Fruit fly (Drosophila melanogaster) whole organism: ENCODE measurements around the gene CG17637.
A peak's percentile ranks its signal among the peaks of the same experiment; 100 is the strongest.

ENCODE experiments used
- CG8478 ChIP-seq: fragments of >200 bp; optimal IDR thresholded peaks from 2 replicates; lab custom pipeline; 2018; ENCODE audit warnings: inconsistent platforms
- Dll ChIP-seq: fragments of >200 bp; optimal IDR thresholded peaks from 2 replicates; lab custom pipeline; 2017
- EcR ChIP-seq, 2 experiments: fragments of >200 bp; optimal IDR thresholded peaks; 2 replicates each; lab custom pipeline; 2017; ENCODE audit warnings: missing biosample characterization in 2 of 2, missing genetic modification characterization in 2 of 2, missing genetic modification reagents in 2 of 2
- pan ChIP-seq: fragments of >200 bp; optimal IDR thresholded peaks from 2 replicates; lab custom pipeline; 2017
- psq ChIP-seq: fragments of >200 bp; optimal IDR thresholded peaks from 2 replicates; lab custom pipeline; 2017
- usp ChIP-seq: fragments of >200 bp; optimal IDR thresholded peaks from 2 replicates; lab custom pipeline; 2017; ENCODE audit warnings: missing biosample characterization, missing genetic modification characterization, mixed read lengths

Gene CG17637

DNA sequence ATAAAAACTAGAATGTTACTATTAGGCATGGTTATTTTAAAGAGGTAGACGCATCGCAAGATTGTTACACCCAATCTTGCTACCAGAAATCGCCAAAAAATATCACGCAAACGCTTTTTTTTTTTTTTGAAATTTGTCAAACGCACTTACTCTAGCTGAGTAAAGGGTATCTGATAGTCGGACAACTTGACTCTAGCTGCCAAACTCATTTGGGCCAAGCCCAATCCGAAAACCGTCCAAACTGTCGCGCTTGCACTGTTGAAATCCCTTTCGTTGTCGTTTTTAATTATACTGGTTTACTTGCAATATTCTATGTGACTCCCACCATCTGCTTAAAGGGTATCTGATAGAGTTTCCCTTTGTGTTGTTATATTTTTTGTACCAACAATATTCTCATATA lies 730 bp upstream of the CG17637 start:
- TF ChIP-seq psq (lab: Kevin White, UChicago) (no peak), EcR (GFP tag; optimal IDR thresholded peaks at IDR 0.05; lab: Kevin White, UChicago) (no peak), usp (no peak), Dll (lab: Kevin White, UChicago) (no peak), CG8478 (lab: Kevin White, UChicago) (no peak), pan (no peak)

- TF ChIP-seq Dll (lab: Kevin White, UChicago): no peak
- no peak for TF ChIP-seq CG8478 (lab: Kevin White, UChicago)
- no peak for TF ChIP-seq EcR (GFP tag; optimal IDR thresholded peaks at IDR 0.05; lab: Kevin White, UChicago)
- TF ChIP-seq psq (lab: Kevin White, UChicago): no peak
These were observed 1.7 kb downstream of the CG17637 start, which contains the start of gene CG5078 for dm6 chr3L:20505732-20506131. Gene CG5078 (plus strand): TSS chr3L:20506032.

DNA sequence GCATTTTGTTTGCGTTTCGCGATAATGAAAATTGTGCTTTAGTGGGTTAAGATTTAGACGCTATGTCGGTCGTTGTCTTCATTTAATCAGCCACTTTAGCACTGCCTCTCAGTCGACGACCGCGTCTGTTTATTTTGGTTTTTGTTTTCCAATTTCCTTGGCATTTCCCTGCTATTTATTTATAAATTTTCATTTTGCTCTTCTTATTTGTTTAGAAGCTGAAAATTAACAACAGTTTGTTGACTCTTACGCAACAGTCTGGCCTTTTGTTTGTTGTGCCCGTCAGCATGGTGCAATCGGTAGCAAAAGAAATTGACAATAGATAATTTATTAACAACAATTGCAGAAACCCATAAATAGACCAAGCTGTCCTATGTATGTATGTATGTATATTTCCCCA lies 3.6 kb downstream of the CG17637 start:
- TF ChIP-seq Dll (lab: Kevin White, UChicago) (no peak), CG8478 (lab: Kevin White, UChicago) (no peak), pan (no peak), psq (lab: Kevin White, UChicago) (no peak), EcR (GFP tag; optimal IDR thresholded peaks at IDR 0.05; lab: Kevin White, UChicago) (no peak), usp (no peak)

DNA sequence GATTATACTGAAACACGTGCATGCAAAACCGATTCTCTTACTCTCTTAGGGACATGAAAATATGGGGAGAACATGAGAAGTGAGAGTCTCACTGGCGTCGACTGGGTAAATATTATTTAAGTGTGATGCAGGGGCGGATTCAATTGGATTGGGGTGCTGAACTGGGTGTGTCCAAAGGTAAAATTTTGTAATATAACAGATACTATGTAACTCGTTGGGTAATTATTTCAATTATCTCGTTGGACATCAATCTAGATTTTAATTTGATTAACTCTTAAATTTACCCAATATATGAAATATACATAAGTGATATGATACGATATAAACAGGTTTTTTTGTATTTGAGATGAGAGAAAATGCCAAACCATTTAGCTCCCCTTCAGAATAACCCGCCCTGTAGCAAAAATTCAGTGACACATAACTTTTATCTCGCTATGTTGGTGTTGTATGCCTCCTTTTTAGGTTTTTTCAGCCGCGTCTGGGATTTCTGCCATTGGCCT lies 4.2 kb downstream of the CG17637 start:
- no peak for TF ChIP-seq psq (lab: Kevin White, UChicago)
- no peak for TF ChIP-seq usp
- TF ChIP-seq Dll (lab: Kevin White, UChicago): no peak
- no peak for TF ChIP-seq EcR (GFP tag; optimal IDR thresholded peaks at IDR 0.05; lab: Kevin White, UChicago)
- TF ChIP-seq CG8478 (lab: Kevin White, UChicago): no peak
- no peak for TF ChIP-seq pan

dm6 chr3L:20509121-20509934 lies 5.3 kb downstream of the CG17637 start:
- TF ChIP-seq EcR (GFP tag; optimal IDR thresholded peaks at IDR 0.05; lab: Kevin White, UChicago) (no peak), CG8478 (lab: Kevin White, UChicago) (no peak), pan (no peak)

dm6 chr3L:20511499-20512108 lies 7.6 kb downstream of the CG17637 start:
- no peak for TF ChIP-seq psq (lab: Kevin White, UChicago)

DNA sequence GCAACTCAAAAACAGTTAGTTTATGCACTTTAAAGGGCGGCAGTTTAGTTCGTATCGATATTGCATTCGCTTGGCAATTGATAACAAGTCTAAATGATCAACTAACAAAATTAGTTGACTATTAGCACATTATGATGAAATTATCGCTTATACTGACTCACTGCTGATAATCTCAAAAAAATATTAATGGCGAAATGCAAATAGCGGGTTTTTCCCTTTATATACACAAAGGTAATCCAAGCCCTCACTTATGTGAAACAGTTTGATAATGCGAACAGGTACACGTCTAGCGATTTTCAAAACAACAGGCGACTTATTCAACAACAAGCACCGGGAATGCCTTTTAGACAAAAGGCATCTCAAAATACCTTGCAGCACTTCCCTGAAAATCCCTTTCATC lies 10.1 kb downstream of the CG17637 start:
- no peak for TF ChIP-seq psq (lab: Kevin White, UChicago)
- no peak for TF ChIP-seq EcR (GFP tag; optimal IDR thresholded peaks at IDR 0.05; lab: Kevin White, UChicago)
- no peak for TF ChIP-seq usp

DNA sequence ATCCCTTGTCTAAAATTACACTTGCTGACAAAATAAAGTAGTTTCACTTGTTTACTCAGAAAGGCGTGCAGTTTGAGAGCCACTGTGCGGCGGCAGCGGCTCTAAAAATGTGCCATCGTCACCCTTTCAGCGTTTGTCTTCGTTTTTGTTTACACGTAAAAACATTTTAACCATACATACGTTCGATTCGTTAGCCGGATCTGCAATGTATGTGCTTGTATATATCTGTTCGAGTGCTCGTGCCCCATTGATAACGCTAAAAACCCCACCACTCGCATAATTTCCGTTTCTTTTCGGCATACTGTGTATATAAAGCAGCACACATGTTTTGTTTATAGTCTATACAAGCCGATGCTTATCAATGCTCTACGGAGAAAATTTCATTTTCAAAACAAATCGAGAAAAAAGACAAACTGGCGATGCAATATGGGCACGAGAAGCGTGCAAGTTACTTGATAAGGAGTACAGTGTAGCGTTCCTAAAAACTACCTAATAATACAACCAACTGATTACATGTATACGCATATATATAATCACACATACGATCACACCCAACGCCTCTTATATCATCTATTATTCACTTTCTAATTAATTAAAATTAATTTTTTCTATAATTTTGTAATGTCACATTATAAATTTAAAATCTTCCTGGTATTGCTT lies 12.7 kb downstream of the CG17637 start:
- TF ChIP-seq psq (lab: Kevin White, UChicago) (no peak), Dll (lab: Kevin White, UChicago) (no peak), usp (no peak), pan (no peak), EcR (GFP tag; optimal IDR thresholded peaks at IDR 0.05; lab: Kevin White, UChicago) (no peak), CG8478 (lab: Kevin White, UChicago) (no peak)

DNA sequence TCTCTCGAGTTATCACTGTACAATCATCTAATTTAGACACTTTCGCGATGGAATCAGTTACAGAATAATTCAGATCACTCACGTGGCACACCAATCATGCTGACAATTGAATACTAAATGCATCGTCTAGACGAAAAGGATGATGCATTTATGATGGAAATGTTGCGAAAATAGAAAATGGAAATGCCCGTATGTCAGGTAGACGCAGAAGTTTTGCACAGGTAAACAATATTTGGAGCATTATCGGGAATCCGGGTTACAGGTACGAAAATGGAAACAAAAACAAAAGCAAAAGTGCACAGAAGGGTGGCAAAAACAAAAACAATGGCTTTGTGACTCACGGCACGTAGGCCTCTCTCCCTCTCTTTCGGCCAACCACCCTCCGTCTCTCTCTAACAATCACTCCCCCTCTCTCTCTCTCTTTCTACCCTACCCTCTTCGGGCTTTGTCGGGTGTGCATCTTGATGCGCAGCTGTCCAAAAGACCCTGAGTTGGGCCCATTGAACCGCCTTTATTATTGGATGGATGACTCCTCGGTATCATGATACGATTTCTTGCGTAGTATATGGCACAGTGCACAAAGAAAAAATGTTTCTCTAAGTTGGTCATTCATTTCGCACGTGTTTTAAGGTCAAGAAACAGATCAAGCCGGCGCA lies 13.3 kb downstream of the CG17637 start:
- TF ChIP-seq psq (lab: Kevin White, UChicago) (no peak), usp (no peak), EcR (GFP tag; optimal IDR thresholded peaks at IDR 0.05; lab: Kevin White, UChicago) (peak; percentile 60 to 78), CG8478 (lab: Kevin White, UChicago) (no peak), pan (no peak), Dll (lab: Kevin White, UChicago) (no peak)

DNA sequence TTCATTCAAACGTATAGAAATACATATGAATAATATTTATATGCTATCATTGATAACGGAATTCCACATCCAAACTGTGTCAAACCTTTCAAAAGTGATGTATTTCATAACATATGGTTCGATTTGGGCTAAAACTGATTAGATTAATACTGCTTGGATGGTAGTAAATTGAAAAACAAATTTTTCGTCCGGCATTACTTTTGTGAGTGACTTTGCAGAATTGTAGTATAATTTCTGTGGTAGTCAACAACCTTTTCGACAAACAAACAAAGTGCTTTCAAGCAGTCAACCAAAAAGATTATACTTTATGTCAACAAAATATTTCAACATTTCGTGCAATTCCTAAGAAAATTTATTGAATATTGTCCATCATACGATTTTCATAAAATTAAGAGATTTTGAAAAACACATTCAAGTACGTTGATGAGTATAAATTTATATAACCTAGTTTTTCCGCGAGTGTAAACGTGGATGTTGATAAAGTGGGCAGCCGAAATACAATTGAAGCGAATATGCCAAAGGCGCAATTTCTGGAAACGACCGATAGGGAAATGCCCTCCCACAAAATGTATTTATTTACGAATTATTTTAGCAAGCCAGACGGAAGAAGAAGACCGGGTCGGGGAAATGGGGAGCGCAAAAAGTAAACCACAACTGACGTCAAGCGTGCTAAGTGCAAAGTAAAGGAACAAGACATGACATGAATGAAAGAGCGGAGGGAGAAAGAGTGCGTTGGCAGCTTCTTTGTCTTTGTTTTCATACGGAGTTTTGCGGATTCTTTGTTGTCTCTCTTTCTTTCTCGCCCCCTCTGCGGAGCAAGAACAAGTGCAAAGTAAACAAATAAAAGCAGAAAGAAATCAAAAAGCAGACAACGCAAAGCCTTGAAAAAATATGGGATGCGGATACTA lies 14.2 kb downstream of the CG17637 start:
- TF ChIP-seq usp: no peak
- TF ChIP-seq psq (lab: Kevin White, UChicago): peak; percentile 55
- no peak for TF ChIP-seq CG8478 (lab: Kevin White, UChicago)
- TF ChIP-seq Dll (lab: Kevin White, UChicago): no peak
- TF ChIP-seq EcR (GFP tag; optimal IDR thresholded peaks at IDR 0.05; lab: Kevin White, UChicago): peak in 1 of 2 experiments; percentile 8
- no peak for TF ChIP-seq pan
